Worm (Caenorhabditis elegans) whole organism, early embryonic: Measurements from ENCODE around the gene gck-4.

Source experiments
- B0310.2 ChIP-seq: sonication (generic microtip); optimal IDR thresholded peaks from 2 replicates; lab custom pipeline; 2016; ENCODE audit warnings: mild to moderate bottlenecking, missing genetic modification characterization, missing compliant biosample characterization
- ama-1 ChIP-seq: fragments of 150-350 bp; optimal IDR thresholded peaks from 2 replicates; lab custom pipeline; 2014
- ceh-36 ChIP-seq: sonication (generic microtip); optimal IDR thresholded peaks from 2 replicates; lab custom pipeline; 2016; ENCODE audit warnings: missing genetic modification characterization, inconsistent platforms, missing compliant biosample characterization
- ets-7 ChIP-seq: sonication (generic microtip); optimal IDR thresholded peaks from 2 replicates; lab custom pipeline; 2016; ENCODE audit warnings: missing genotype, missing genetic modification characterization, missing compliant biosample characterization
- flt-1 ChIP-seq: fragments of 200-800 bp; sonication (Bioruptor generic); IDR thresholded peaks from 2 replicates; pipeline ENCODE4 v1.3.6; 2022; ENCODE audit warnings: missing genetic modification characterization, missing compliant biosample characterization
- hmg-4 ChIP-seq: fragments of 200-800 bp; sonication (Bioruptor generic); optimal IDR thresholded peaks from 2 replicates; lab custom pipeline; 2018; ENCODE audit warnings: mild to moderate bottlenecking, missing genetic modification characterization, missing compliant biosample characterization
- hnd-1 ChIP-seq: sonication (generic microtip); optimal IDR thresholded peaks from 2 replicates; lab custom pipeline; 2016; ENCODE audit warnings: missing genetic modification characterization, missing compliant biosample characterization
- scrt-1 ChIP-seq: fragments of 200-800 bp; sonication (Bioruptor generic); IDR thresholded peaks from 2 replicates; pipeline ENCODE4 v1.3.6; 2022; ENCODE audit warnings: missing genetic modification characterization, missing compliant biosample characterization
- sea-1 ChIP-seq: fragments of 200-800 bp; sonication (Bioruptor generic); conservative IDR thresholded peaks from 2 replicates; pipeline ENCODE4 v1.3.6; 2022; ENCODE audit warnings: missing genetic modification characterization, missing compliant biosample characterization
- tbx-11 ChIP-seq: fragments of 200-800 bp; sonication (Bioruptor generic); IDR thresholded peaks from 2 replicates; pipeline ENCODE4 v1.3.6; 2022; ENCODE audit warnings: missing genetic modification characterization, missing compliant biosample characterization
- tbx-37 ChIP-seq: fragments of 200-800 bp; sonication (Bioruptor generic); conservative IDR thresholded peaks from 2 replicates; pipeline ENCODE4 v1.3.6; 2022; ENCODE audit warnings: missing genetic modification reagents, missing genetic modification characterization, missing compliant biosample characterization

- TF ChIP-seq ama-1, result no peak
- TF ChIP-seq tbx-37 (GFP tag; lab: Robert Waterston, UW), result no peak
- no peak for TF ChIP-seq ets-7 (tag; lab: Kevin White, UChicago)
- TF ChIP-seq sea-1 (GFP tag; lab: Robert Waterston, UW), result no peak
- TF ChIP-seq hmg-4 (GFP tag; lab: Kevin White, UChicago), result no peak
- TF ChIP-seq tbx-11 (GFP tag; lab: Robert Waterston, UW), result no peak
- TF ChIP-seq hnd-1 (tag; lab: Kevin White, UChicago), result no peak
- TF ChIP-seq scrt-1 (GFP tag; lab: Robert Waterston, UW), result no peak
- TF ChIP-seq ceh-36, result no peak
- TF ChIP-seq flt-1 (GFP tag; lab: Robert Waterston, UW), result no peak
- no peak for TF ChIP-seq B0310.2 (tag; lab: Kevin White, UChicago)
Observed at ce11 chrX:13696152-13696551, 19.2 kb downstream of the gck-4 start.
